Fruit fly (Drosophila melanogaster): ENCODE measurements around the gene Nop56.

Gene Nop56

dm6 chr3R:22447874-22448254 lies 27.0 kb upstream of the Nop56 start, which contains the start of gene CG34376:
CG34376 (plus strand) TSS chr3R:22448099.
- TF ChIP-seq CG4730 (GFP tag; IDR thresholded peaks at IDR 0.05) (peak; percentile 58; the same call in 1 of the 2 replicates), CG11504 (tag; optimal IDR thresholded peaks at IDR 0.05) (no peak), Lhr (GFP tag; optimal IDR thresholded peaks at IDR 0.05) (peak; percentile 33), Sox102F (GFP tag; optimal IDR thresholded peaks at IDR 0.05) (peak; percentile 35), CG31365 (tag; optimal IDR thresholded peaks at IDR 0.05) (no peak), Asciz (GFP tag; optimal IDR thresholded peaks at IDR 0.05) (peak; percentile 35), lmd (GFP tag; IDR thresholded peaks at IDR 0.05) (peak; percentile 45), Usf (GFP tag; optimal IDR thresholded peaks at IDR 0.05) (no peak), Lim3 (GFP tag; IDR thresholded peaks at IDR 0.05) (no peak; the same call in 1 of the 2 replicates), Mad (GFP tag; optimal IDR thresholded peaks at IDR 0.05) (peak; percentile 9), CG7928 (GFP tag; optimal IDR thresholded peaks at IDR 0.05) (no peak), ERR (GFP tag; optimal IDR thresholded peaks at IDR 0.05) (peak; percentile 31), gce (GFP tag; IDR thresholded peaks at IDR 0.05) (0 out of 3 replicates have a peak, but pooled peaks have one; percentile 19), B-H1 (GFP tag; IDR thresholded peaks at IDR 0.05) (peak; percentile 37), BtbVII (GFP tag; optimal IDR thresholded peaks at IDR 0.05) (peak; percentile 41), Ptx1 (GFP tag; IDR thresholded peaks at IDR 0.05) (peak; percentile 36; the same call in 1 of the 2 replicates), run (tag; optimal IDR thresholded peaks at IDR 0.05) (no peak), CG42726 (GFP tag; IDR thresholded peaks at IDR 0.05; ENCODE audit: partially characterized antibody) (0 out of 2 replicates have a peak, but pooled peaks have one; percentile 35), CG11456 (GFP tag; IDR thresholded peaks at IDR 0.05) (peak; percentile 66; the same call in 2 of the 3 replicates), CrebB (tag; optimal IDR thresholded peaks at IDR 0.05) (peak; percentile 40), CG17186 (GFP tag; optimal IDR thresholded peaks at IDR 0.05) (peak; percentile 62), fd64A (GFP tag; optimal IDR thresholded peaks at IDR 0.05) (no peak), Side (GFP tag; optimal IDR thresholded peaks at IDR 0.05) (no peak), Dll (GFP tag; IDR thresholded peaks at IDR 0.05; ENCODE audit: partially characterized antibody) (0 out of 4 replicates have a peak, but pooled peaks have one; percentile 46), her (GFP tag; optimal IDR thresholded peaks at IDR 0.05) (peak; percentile 21), gem (tag; optimal IDR thresholded peaks at IDR 0.05) (peak; percentile 55), gsb (GFP tag; IDR thresholded peaks at IDR 0.05) (peak; percentile 59), lola (GFP tag; optimal IDR thresholded peaks at IDR 0.05) (peak in 1 of 3 experiments; percentile 7), Ets65A (GFP tag) (peak; percentile 88), Dek (tag; optimal IDR thresholded peaks at IDR 0.05) (peak; percentile 63), Ets97D (GFP tag; optimal IDR thresholded peaks at IDR 0.05) (peak; percentile 68), CG1603 (tag; optimal IDR thresholded peaks at IDR 0.05) (peak; percentile 72), CG18599 (GFP tag; optimal IDR thresholded peaks at IDR 0.05) (peak; percentile 49), Chrac-16 (GFP tag; optimal IDR thresholded peaks at IDR 0.05) (no peak), ttk (GFP tag; IDR thresholded peaks at IDR 0.05) (peak; percentile 35; the same call in 1 of the 2 replicates), ato (GFP tag; IDR thresholded peaks at IDR 0.05; ENCODE audit: partially characterized antibody) (peak; percentile 44; the same call in 1 of the 2 replicates), otp (GFP tag; IDR thresholded peaks at IDR 0.05) (peak; percentile 78; the same call in 2 of the 3 replicates), phol (tag; optimal IDR thresholded peaks at IDR 0.05) (peak; percentile 49), sr (GFP tag; IDR thresholded peaks at IDR 0.05) (0 out of 3 replicates have a peak, but pooled peaks have one; percentile 36), dysf (GFP tag; IDR thresholded peaks at IDR 0.05) (peak; percentile 4; the same call in 1 of the 3 replicates), NfI (GFP tag; optimal IDR thresholded peaks at IDR 0.05) (peak; percentile 49), ewg (GFP tag; optimal IDR thresholded peaks at IDR 0.05) (peak; percentile 48), hbn (GFP tag; IDR thresholded peaks at IDR 0.05; ENCODE audit: partially characterized antibody) (no peak), CG4617 (GFP tag; optimal IDR thresholded peaks at IDR 0.05; ENCODE audit: borderline replicate concordance) (peak; percentile 4), Xbp1 (GFP tag; optimal IDR thresholded peaks at IDR 0.05) (peak; percentile 16), CG10543 (GFP tag; optimal IDR thresholded peaks at IDR 0.05) (peak; percentile 77), Ssrp (tag; optimal IDR thresholded peaks at IDR 0.05) (no peak), wek (GFP tag; optimal IDR thresholded peaks at IDR 0.05) (no peak), dpn (GFP tag; optimal IDR thresholded peaks at IDR 0.05) (peak in 1 of 2 experiments; percentile 9)

All from whole organism, embryonic.